Fruit fly (Drosophila melanogaster) whole organism, embryonic: ENCODE measurements around the gene CG33927.

Source experiments
- Antp ChIP-seq: fragments of 200-800 bp; sonication (Bioruptor generic); optimal IDR thresholded peaks from 3 replicates; lab custom pipeline; 2016; ENCODE audit warnings: missing biosample characterization, missing genetic modification characterization
- Asciz ChIP-seq: fragments of 200-800 bp; sonication (Bioruptor generic); optimal IDR thresholded peaks from 2 replicates; lab custom pipeline; 2017; ENCODE audit warnings: missing biosample characterization, mild to moderate bottlenecking, missing genetic modification characterization, missing genetic modification reagents
- BEAF-32 ChIP-seq: fragments of 200-800 bp; sonication (Bioruptor generic); optimal IDR thresholded peaks from 3 replicates; lab custom pipeline; 2017; ENCODE audit warnings: missing biosample characterization, missing genetic modification characterization, mild to moderate bottlenecking, moderate library complexity, missing genetic modification reagents
- Bgb ChIP-seq: fragments of 200-800 bp; sonication (Bioruptor generic); IDR thresholded peaks from 2 replicates; pipeline ENCODE4 v1.3.6; 2022; ENCODE audit warnings: missing biosample characterization, missing genetic modification characterization; ENCODE audit not compliant: partially characterized antibody
- CG10979 ChIP-seq: fragments of 200-800 bp; sonication (Bioruptor generic); optimal IDR thresholded peaks from 2 replicates; lab custom pipeline; 2018; ENCODE audit warnings: missing biosample characterization, mild to moderate bottlenecking, missing genetic modification characterization, moderate library complexity
- CG12236 ChIP-seq: fragments of 200-800 bp; sonication (Bioruptor generic); optimal IDR thresholded peaks from 2 replicates; lab custom pipeline; 2016; ENCODE audit warnings: missing biosample characterization, missing genetic modification characterization
- CG12942 ChIP-seq: fragments of 200-800 bp; sonication (Bioruptor generic); optimal IDR thresholded peaks from 3 replicates; lab custom pipeline; 2016; ENCODE audit warnings: missing biosample characterization, missing genetic modification characterization
- CG15696 ChIP-seq: fragments of 200-800 bp; sonication (Bioruptor generic); optimal IDR thresholded peaks from 2 replicates; lab custom pipeline; 2019; ENCODE audit warnings: missing biosample characterization, mild to moderate bottlenecking, missing genetic modification characterization, moderate library complexity
- CG1602 ChIP-seq: fragments of 200-800 bp; sonication (Bioruptor generic); optimal IDR thresholded peaks from 3 replicates; lab custom pipeline; 2016; ENCODE audit warnings: missing biosample characterization, missing genetic modification characterization
- CG17612 ChIP-seq: fragments of 200-800 bp; sonication (Bioruptor generic); IDR thresholded peaks from 2 replicates; pipeline ENCODE4 v1.3.6; 2022; ENCODE audit warnings: missing biosample characterization, missing genetic modification characterization
- CG17829 ChIP-seq: fragments of 200-800 bp; optimal IDR thresholded peaks from 2 replicates; lab custom pipeline; 2019; ENCODE audit warnings: missing biosample characterization, mild to moderate bottlenecking, missing genetic modification characterization, moderate library complexity
- CG18011 ChIP-seq: fragments of 200-800 bp; sonication (Bioruptor generic); optimal IDR thresholded peaks from 2 replicates; lab custom pipeline; 2017; ENCODE audit warnings: missing biosample characterization, missing genetic modification characterization, mild to moderate bottlenecking, moderate library complexity, missing genotype
- CG2678 ChIP-seq: fragments of 200-800 bp; sonication (Bioruptor generic); optimal IDR thresholded peaks from 3 replicates; lab custom pipeline; 2019; ENCODE audit warnings: missing biosample characterization, mild to moderate bottlenecking, missing genetic modification characterization, moderate library complexity
- CG31441 ChIP-seq: fragments of 200-800 bp; sonication (Bioruptor generic); IDR thresholded peaks from 2 replicates; pipeline ENCODE4 v1.3.6; 2022; ENCODE audit warnings: missing biosample characterization, missing genetic modification characterization
- CG3281 ChIP-seq: fragments of 200-800 bp; sonication (Bioruptor generic); optimal IDR thresholded peaks from 3 replicates; lab custom pipeline; 2017; ENCODE audit warnings: missing biosample characterization, mild to moderate bottlenecking, missing genetic modification characterization
- CG6791 ChIP-seq: fragments of 200-800 bp; sonication (Bioruptor generic); IDR thresholded peaks from 3 replicates; pipeline ENCODE4 v1.3.6; 2022; ENCODE audit warnings: missing biosample characterization, missing genetic modification characterization; ENCODE audit not compliant: partially characterized antibody
- CG7928 ChIP-seq: fragments of 200-800 bp; sonication (Bioruptor generic); optimal IDR thresholded peaks from 2 replicates; lab custom pipeline; 2017; ENCODE audit warnings: missing biosample characterization, mild to moderate bottlenecking, missing genetic modification characterization
- CG8388 ChIP-seq: fragments of 200-800 bp; sonication (Bioruptor generic); optimal IDR thresholded peaks from 2 replicates; lab custom pipeline; 2019; ENCODE audit warnings: missing biosample characterization, mild to moderate bottlenecking, missing genetic modification characterization, moderate library complexity
- CG8478 ChIP-seq: fragments of >200 bp; optimal IDR thresholded peaks from 2 replicates; lab custom pipeline; 2018
- CG9797 ChIP-seq: fragments of 200-800 bp; sonication (Bioruptor generic); optimal IDR thresholded peaks from 3 replicates; lab custom pipeline; 2018; ENCODE audit warnings: missing biosample characterization, mild to moderate bottlenecking, missing genetic modification characterization
- CG9932 ChIP-seq: fragments of 200-800 bp; sonication (Bioruptor generic); IDR thresholded peaks from 2 replicates; pipeline ENCODE4 v1.3.6; 2022; ENCODE audit warnings: missing biosample characterization, missing genetic modification characterization
- Dfd ChIP-seq, 2 experiments: fragments of >200 bp; optimal IDR thresholded peaks; 2 replicates each; lab custom pipeline; 2017; ENCODE audit warnings: missing biosample characterization in 2 of 2, missing genetic modification characterization in 2 of 2
- Dip3 ChIP-seq: fragments of 200-800 bp; sonication (Bioruptor generic); optimal IDR thresholded peaks from 3 replicates; lab custom pipeline; 2016; ENCODE audit warnings: missing biosample characterization, missing genetic modification characterization
- E2f1 ChIP-seq: fragments of 200-800 bp; sonication (Bioruptor generic); IDR thresholded peaks from 2 replicates; pipeline ENCODE4 v1.3.6; 2022; ENCODE audit warnings: missing biosample characterization, missing genetic modification characterization
- ERR ChIP-seq: fragments of 200-800 bp; sonication (Bioruptor generic); optimal IDR thresholded peaks from 2 replicates; lab custom pipeline; 2016; ENCODE audit warnings: missing biosample characterization, missing genetic modification characterization
- Fer1 ChIP-seq: fragments of 200-800 bp; sonication (Bioruptor generic); optimal IDR thresholded peaks from 2 replicates; lab custom pipeline; 2017; ENCODE audit warnings: missing biosample characterization, mild to moderate bottlenecking, missing genetic modification characterization
- Fer3 ChIP-seq: fragments of 200-800 bp; sonication (Bioruptor generic); optimal IDR thresholded peaks from 2 replicates; lab custom pipeline; 2018; ENCODE audit warnings: missing biosample characterization, mild to moderate bottlenecking, missing genetic modification characterization, moderate library complexity
- Hand ChIP-seq: fragments of 200-800 bp; sonication (Bioruptor generic); optimal IDR thresholded peaks from 2 replicates; lab custom pipeline; 2017; ENCODE audit warnings: mild to moderate bottlenecking, missing biosample characterization, missing genetic modification reagents, missing genetic modification characterization
- HmgD ChIP-seq: fragments of 200-800 bp; sonication (Bioruptor generic); optimal IDR thresholded peaks from 3 replicates; lab custom pipeline; 2016; ENCODE audit warnings: missing biosample characterization, missing genetic modification characterization
- Hr51 ChIP-seq, 2 experiments: fragments of 200-800 bp; sonication (Bioruptor generic); optimal IDR thresholded peaks; 2 replicates in 1 of 2; 3 replicates in 1 of 2; lab custom pipeline; 2016 to 2018; ENCODE audit warnings: missing biosample characterization in 2 of 2, missing genetic modification characterization in 2 of 2, mild to moderate bottlenecking in 1 of 2, moderate library complexity in 1 of 2
- Kr ChIP-seq: fragments of 200-800 bp; sonication (Bioruptor generic); optimal IDR thresholded peaks from 2 replicates; lab custom pipeline; 2017; ENCODE audit warnings: missing biosample characterization, mild to moderate bottlenecking, missing genetic modification characterization
- NK7.1 ChIP-seq: fragments of 200-800 bp; sonication (Bioruptor generic); optimal IDR thresholded peaks from 3 replicates; lab custom pipeline; 2016; ENCODE audit warnings: missing biosample characterization, missing genetic modification characterization
- Nf-YA ChIP-seq: fragments of 200-800 bp; sonication (Bioruptor generic); IDR thresholded peaks from 2 replicates; pipeline ENCODE4 v1.3.6; 2022; ENCODE audit warnings: missing biosample characterization, missing genetic modification characterization
- al ChIP-seq: fragments of 200-800 bp; sonication (Bioruptor generic); IDR thresholded peaks from 2 replicates; pipeline ENCODE4 v1.3.6; 2022; ENCODE audit warnings: missing biosample characterization, missing genetic modification characterization
- amos ChIP-seq: fragments of 200-800 bp; sonication (Bioruptor generic); IDR thresholded peaks from 2 replicates; pipeline ENCODE4 v1.3.6; 2022; ENCODE audit warnings: missing biosample characterization, missing genetic modification characterization; ENCODE audit not compliant: partially characterized antibody
- cad ChIP-seq: fragments of >200 bp; optimal IDR thresholded peaks from 2 replicates; lab custom pipeline; 2017; ENCODE audit warnings: missing biosample characterization, missing genetic modification characterization
- chif ChIP-seq, 2 experiments: fragments of 200-800 bp; sonication (Bioruptor generic); optimal IDR thresholded peaks; 3 replicates each; lab custom pipeline; 2016; ENCODE audit warnings: missing biosample characterization in 2 of 2, missing genetic modification characterization in 2 of 2
- danr ChIP-seq: fragments of 200-800 bp; sonication (Bioruptor generic); IDR thresholded peaks from 2 replicates; pipeline ENCODE4 v1.3.6; 2022; ENCODE audit warnings: missing biosample characterization, missing genetic modification characterization
- dmrt99B ChIP-seq: fragments of 200-800 bp; sonication (Bioruptor generic); optimal IDR thresholded peaks from 2 replicates; lab custom pipeline; 2018; ENCODE audit warnings: missing biosample characterization, mild to moderate bottlenecking, missing genetic modification characterization, moderate library complexity
- eyg ChIP-seq: fragments of 200-800 bp; sonication (Bioruptor generic); optimal IDR thresholded peaks from 3 replicates; lab custom pipeline; 2016; ENCODE audit warnings: missing biosample characterization, missing genetic modification characterization
- gcm ChIP-seq: fragments of 200-800 bp; sonication (Bioruptor generic); optimal IDR thresholded peaks from 2 replicates; lab custom pipeline; 2019; ENCODE audit warnings: missing biosample characterization, mild to moderate bottlenecking, missing genetic modification characterization, moderate library complexity
- gt ChIP-seq: fragments of 200-800 bp; sonication (Bioruptor generic); IDR thresholded peaks from 2 replicates; pipeline ENCODE4 v1.3.6; 2022; ENCODE audit warnings: missing biosample characterization, missing genetic modification characterization
- insv ChIP-seq, 2 experiments: fragments of 200-800 bp; sonication (Bioruptor generic); optimal IDR thresholded peaks; 3 replicates each; lab custom pipeline; 2016 to 2018; ENCODE audit warnings: missing biosample characterization in 2 of 2, missing genetic modification characterization in 2 of 2
- kay ChIP-seq: fragments of 200-800 bp; sonication (Bioruptor generic); optimal IDR thresholded peaks from 2 replicates; lab custom pipeline; 2016; ENCODE audit warnings: missing biosample characterization, missing genetic modification characterization
- odd ChIP-seq: fragments of 200-800 bp; sonication (Bioruptor generic); optimal IDR thresholded peaks from 2 replicates; lab custom pipeline; 2017; ENCODE audit warnings: missing biosample characterization, mild to moderate bottlenecking, missing genetic modification characterization
- onecut ChIP-seq: fragments of 200-800 bp; sonication (Bioruptor generic); IDR thresholded peaks from 2 replicates; pipeline ENCODE4 v1.3.6; 2022; ENCODE audit warnings: missing biosample characterization, missing genetic modification characterization
- slbo ChIP-seq: fragments of 200-800 bp; sonication (Bioruptor generic); IDR thresholded peaks from 2 replicates; pipeline ENCODE4 v1.3.6; 2022; ENCODE audit warnings: missing biosample characterization, missing genetic modification characterization
- sob ChIP-seq: fragments of 200-800 bp; sonication (Bioruptor generic); IDR thresholded peaks from 2 replicates; pipeline ENCODE4 v1.3.6; 2022; ENCODE audit warnings: missing biosample characterization, missing genetic modification characterization
- usp ChIP-seq: fragments of >200 bp; optimal IDR thresholded peaks from 2 replicates; lab custom pipeline; 2017; ENCODE audit warnings: missing biosample characterization, missing genetic modification characterization
- zfh2 ChIP-seq: fragments of 200-800 bp; sonication (Bioruptor generic); optimal IDR thresholded peaks from 2 replicates; lab custom pipeline; 2016; ENCODE audit warnings: missing biosample characterization, missing genetic modification characterization

CG33927 gene

dm6 chr3R:4641616-4642102 lies 48.7 kb downstream of the CG33927 start, which contains the start of the genes CG9775, MED31 and slx1 (continued):
- TF ChIP-seq CG10979 (tag; lab: Kevin White, UChicago) = peak; percentile 69
- TF ChIP-seq CG8388 (GFP tag; lab: Kevin White, UChicago) = peak; percentile 71
- no peak for TF ChIP-seq CG6791 (GFP tag; lab: Robert Waterston, UW)
- 0 out of 2 replicates have a peak, but pooled peaks have one; percentile 40 for TF ChIP-seq Nf-YA (GFP tag; lab: Robert Waterston, UW)
- no peak for TF ChIP-seq ERR (GFP tag; lab: Kevin White, UChicago)
- TF ChIP-seq NK7.1 (GFP tag; lab: Kevin White, UChicago) = no peak
- peak; percentile 39 for TF ChIP-seq zfh2 (GFP tag; lab: Kevin White, UChicago)
- TF ChIP-seq CG2678 = peak; percentile 86
- TF ChIP-seq CG7928 (GFP tag; lab: Kevin White, UChicago) = peak; percentile 95
- no peak for TF ChIP-seq Kr
- TF ChIP-seq eyg (GFP tag; lab: Kevin White, UChicago) = no peak
- TF ChIP-seq sob = peak; percentile 76
- peak; percentile 90 for TF ChIP-seq CG31441 (GFP tag; lab: Robert Waterston, UW)
- TF ChIP-seq Antp (GFP tag; lab: Kevin White, UChicago) = peak; percentile 34
- TF ChIP-seq CG1602 (GFP tag; lab: Kevin White, UChicago) = peak; percentile 74
- peak; percentile 78 for TF ChIP-seq slbo
- peak; percentile 45 for TF ChIP-seq BEAF-32
- TF ChIP-seq odd (GFP tag; lab: Kevin White, UChicago) = peak; percentile 33
- no peak for TF ChIP-seq chif (GFP tag; optimal IDR thresholded peaks at IDR 0.05; lab: Kevin White, UChicago)
- TF ChIP-seq CG17612 (GFP tag; lab: Robert Waterston, UW) = peak; percentile 55; the same call in 1 of the 2 replicates
- peak in 1 of 2 experiments; percentile 83 for TF ChIP-seq Hr51 (GFP tag; optimal IDR thresholded peaks at IDR 0.05; lab: Kevin White, UChicago)
- TF ChIP-seq CG9932 = peak; percentile 82
- no peak for TF ChIP-seq CG12236 (GFP tag; lab: Kevin White, UChicago)
- TF ChIP-seq Dip3 = peak; percentile 29
- TF ChIP-seq Asciz = peak; percentile 15
- no peak for TF ChIP-seq Dfd (GFP tag; optimal IDR thresholded peaks at IDR 0.05; lab: Kevin White, UChicago)
- peak; percentile 81 for TF ChIP-seq Fer3
- no peak for TF ChIP-seq Hand
- TF ChIP-seq amos (GFP tag; lab: Robert Waterston, UW) = peak; percentile 20; the same call in 1 of the 2 replicates
- peak in 1 of 2 experiments; percentile 14 for TF ChIP-seq insv (GFP tag; optimal IDR thresholded peaks at IDR 0.05; lab: Kevin White, UChicago)
- TF ChIP-seq usp = no peak
- TF ChIP-seq CG12942 (GFP tag; lab: Kevin White, UChicago) = peak; percentile 62
- TF ChIP-seq CG15696 = peak; percentile 70
- TF ChIP-seq E2f1 (GFP tag; lab: Robert Waterston, UW) = peak; percentile 68
- TF ChIP-seq cad (GFP tag; lab: Kevin White, UChicago) = no peak
- TF ChIP-seq onecut (GFP tag; lab: Robert Waterston, UW) = peak; percentile 4; the same call in 1 of the 2 replicates
- peak; percentile 72 for TF ChIP-seq al (GFP tag; lab: Robert Waterston, UW)
- peak; percentile 14 for TF ChIP-seq kay
- no peak for TF ChIP-seq gt (GFP tag; lab: Robert Waterston, UW)
- TF ChIP-seq CG3281 = peak; percentile 71
- TF ChIP-seq gcm (GFP tag; lab: Kevin White, UChicago) = peak; percentile 68
- peak; percentile 51; the same call in 1 of the 2 replicates for TF ChIP-seq danr (GFP tag; lab: Robert Waterston, UW)
- TF ChIP-seq CG9797 (GFP tag; lab: Kevin White, UChicago) = peak; percentile 59
- TF ChIP-seq CG17829 (tag; lab: Kevin White, UChicago) = peak; percentile 90
- TF ChIP-seq CG8478 (lab: Kevin White, UChicago) = no peak
- peak; percentile 57 for TF ChIP-seq Fer1 (GFP tag; lab: Kevin White, UChicago)
- TF ChIP-seq HmgD = peak; percentile 9
- peak; percentile 48 for TF ChIP-seq CG18011 (GFP tag; lab: Kevin White, UChicago)
- TF ChIP-seq Bgb = peak; percentile 21; the same call in 1 of the 2 replicates
- TF ChIP-seq dmrt99B (tag; lab: Kevin White, UChicago) = peak; percentile 75
